Worm (Caenorhabditis elegans) whole organism, L4 larva: ENCODE measurements around the gene F32H5.4.

Source experiments
- aha-1 ChIP-seq: fragments of 150-350 bp; peaks from one replicate; lab custom pipeline; 2014; ENCODE audit warnings: missing biosample characterization, missing genetic modification characterization
- ceh-44 ChIP-seq: fragments of 200-800 bp; sonication (Bioruptor generic); IDR thresholded peaks from 2 replicates; pipeline ENCODE4 v1.3.6; 2022; ENCODE audit warnings: missing genetic modification reagents, missing genetic modification characterization, missing compliant biosample characterization
- lin-39 ChIP-seq: fragments of 150-350 bp; optimal IDR thresholded peaks from 2 replicates; lab custom pipeline; 2014; ENCODE audit warnings: missing biosample characterization, missing genetic modification reagents, missing genetic modification characterization
- mep-1 ChIP-seq: fragments of 150-350 bp; sonication (generic microtip); optimal IDR thresholded peaks from 3 replicates; lab custom pipeline; 2014; ENCODE audit warnings: missing biosample characterization, missing genetic modification characterization
- unc-62 ChIP-seq, 3 experiments: fragments of 150-350 bp in 1 of 3; sonication (generic microtip); optimal IDR thresholded peaks in 2 of 3; peaks in 1 of 3; 1 replicate in 1 of 3; 2 replicates in 2 of 3; lab custom pipeline; 2014 to 2017; ENCODE audit warnings: missing biosample characterization in 3 of 3, missing genetic modification characterization in 3 of 3, missing genetic modification reagents in 3 of 3, missing genotype in 1 of 3

DNA sequence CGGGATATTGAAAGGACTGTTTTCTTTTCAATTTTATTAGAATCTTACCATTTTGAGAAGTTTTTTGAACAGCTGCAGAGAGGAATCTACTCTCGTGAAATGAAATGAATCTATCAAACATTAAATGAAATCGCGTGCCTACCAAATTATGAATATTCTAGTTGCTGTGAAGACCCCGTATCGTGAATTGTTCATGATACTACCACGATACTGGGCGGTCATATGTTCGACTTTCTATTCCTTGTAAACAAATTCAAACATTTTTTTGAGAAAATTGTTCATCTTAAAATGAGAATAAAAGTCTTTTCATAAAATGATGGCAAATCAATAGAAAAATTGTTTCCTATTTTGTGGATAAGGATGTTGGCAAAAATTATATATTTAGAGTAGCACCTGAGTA is 25.4 kb downstream of the F32H5.4 start, which contains the start of gene gcy-34:
- no peak for TF ChIP-seq ceh-44
- no peak for TF ChIP-seq lin-39 (tag; lab: Kevin White, UChicago)
- TF ChIP-seq aha-1 (tag; lab: Kevin White, UChicago) = no peak
- TF ChIP-seq mep-1 (tag; lab: Kevin White, UChicago) = no peak
- TF ChIP-seq unc-62 (GFP tag; optimal IDR thresholded peaks at IDR 0.05 in 1 of 2; lab: Kevin White, UChicago) = no peak
- TF ChIP-seq unc-62 (tag; optimal IDR thresholded peaks at IDR 0.05; lab: Kevin White, UChicago) = no peak
